Fruit fly (Drosophila melanogaster) whole organism, embryonic: ENCODE data around the gene Gpdh1.

ENCODE experiments used
- Ada2b ChIP-seq: fragments of 200-800 bp; sonication (Bioruptor generic); IDR thresholded peaks from 2 replicates; pipeline ENCODE4 v1.3.6; 2022; ENCODE audit warnings: missing biosample characterization, missing genetic modification characterization
- Bteb2 ChIP-seq: fragments of 200-800 bp; sonication (Bioruptor generic); optimal IDR thresholded peaks from 2 replicates; lab custom pipeline; 2016; ENCODE audit warnings: missing biosample characterization, missing genetic modification characterization
- CG10979 ChIP-seq: fragments of 200-800 bp; sonication (Bioruptor generic); optimal IDR thresholded peaks from 2 replicates; lab custom pipeline; 2018; ENCODE audit warnings: missing biosample characterization, mild to moderate bottlenecking, missing genetic modification characterization, moderate library complexity
- CG12659 ChIP-seq: fragments of 200-800 bp; sonication (Bioruptor generic); optimal IDR thresholded peaks from 3 replicates; lab custom pipeline; 2017; ENCODE audit warnings: mild to moderate bottlenecking, missing biosample characterization, missing genetic modification reagents, missing genetic modification characterization
- CG12769 ChIP-seq: fragments of 200-800 bp; sonication (Bioruptor generic); optimal IDR thresholded peaks from 2 replicates; lab custom pipeline; 2019; ENCODE audit warnings: missing biosample characterization, mild to moderate bottlenecking, missing genetic modification characterization, moderate library complexity
- CG14710 ChIP-seq: fragments of 200-800 bp; sonication (Bioruptor generic); optimal IDR thresholded peaks from 3 replicates; lab custom pipeline; 2019; ENCODE audit warnings: missing biosample characterization, mild to moderate bottlenecking, missing genetic modification characterization, moderate library complexity
- CG15479 ChIP-seq: fragments of 200-800 bp; sonication (Bioruptor generic); optimal IDR thresholded peaks from 3 replicates; lab custom pipeline; 2019; ENCODE audit warnings: missing biosample characterization, mild to moderate bottlenecking, missing genetic modification characterization, moderate library complexity
- CG16813 ChIP-seq: fragments of 200-800 bp; sonication (Bioruptor generic); IDR thresholded peaks from 3 replicates; pipeline ENCODE4 v1.3.6; 2022; ENCODE audit warnings: missing biosample characterization, missing genetic modification characterization; ENCODE audit not compliant: partially characterized antibody
- CG17359 ChIP-seq: fragments of 200-800 bp; sonication (Bioruptor generic); optimal IDR thresholded peaks from 3 replicates; lab custom pipeline; 2018; ENCODE audit warnings: missing biosample characterization, mild to moderate bottlenecking, missing genetic modification characterization, moderate library complexity
- CG18599 ChIP-seq: fragments of 200-800 bp; sonication (Bioruptor generic); optimal IDR thresholded peaks from 3 replicates; lab custom pipeline; 2017; ENCODE audit warnings: missing biosample characterization, missing genetic modification characterization, mild to moderate bottlenecking, moderate library complexity, missing genetic modification reagents
- CG18619 ChIP-seq: fragments of 200-800 bp; sonication (Bioruptor generic); optimal IDR thresholded peaks from 3 replicates; lab custom pipeline; 2017; ENCODE audit warnings: missing biosample characterization, mild to moderate bottlenecking, missing genetic modification characterization
- CG2120 ChIP-seq: fragments of 200-800 bp; sonication (Bioruptor generic); optimal IDR thresholded peaks from 3 replicates; lab custom pipeline; 2016; ENCODE audit warnings: missing biosample characterization, missing genetic modification characterization
- CG32772 ChIP-seq: fragments of 200-800 bp; sonication (Bioruptor generic); IDR thresholded peaks from 2 replicates; pipeline ENCODE4 v1.3.6; 2022; ENCODE audit warnings: missing biosample characterization, missing genetic modification characterization
- CG3281 ChIP-seq: fragments of 200-800 bp; sonication (Bioruptor generic); optimal IDR thresholded peaks from 3 replicates; lab custom pipeline; 2017; ENCODE audit warnings: missing biosample characterization, mild to moderate bottlenecking, missing genetic modification characterization
- CG4854 ChIP-seq: fragments of 200-800 bp; sonication (Bioruptor generic); optimal IDR thresholded peaks from 2 replicates; lab custom pipeline; 2016; ENCODE audit warnings: missing biosample characterization, missing genetic modification characterization, inconsistent platforms
- CG5245 ChIP-seq: fragments of 200-800 bp; sonication (Bioruptor generic); optimal IDR thresholded peaks from 3 replicates; lab custom pipeline; 2016; ENCODE audit warnings: missing biosample characterization, missing genetic modification characterization
- CG6175 ChIP-seq: fragments of 200-800 bp; sonication (Bioruptor generic); IDR thresholded peaks from 3 replicates; pipeline ENCODE4 v1.3.6; 2022; ENCODE audit warnings: missing biosample characterization, missing genetic modification characterization
- CG9817 ChIP-seq: fragments of 200-800 bp; sonication (Bioruptor generic); optimal IDR thresholded peaks from 2 replicates; lab custom pipeline; 2018; ENCODE audit warnings: missing biosample characterization, mild to moderate bottlenecking, missing genetic modification characterization, moderate library complexity
- CHES-1-like ChIP-seq: fragments of 200-800 bp; sonication (Bioruptor generic); optimal IDR thresholded peaks from 2 replicates; lab custom pipeline; 2016; ENCODE audit warnings: missing biosample characterization, missing genetic modification characterization
- D19A ChIP-seq: fragments of 200-800 bp; optimal IDR thresholded peaks from 3 replicates; lab custom pipeline; 2019; ENCODE audit warnings: missing biosample characterization, mild to moderate bottlenecking, missing genetic modification characterization, moderate library complexity
- Dip3 ChIP-seq: fragments of 200-800 bp; sonication (Bioruptor generic); optimal IDR thresholded peaks from 3 replicates; lab custom pipeline; 2016; ENCODE audit warnings: missing biosample characterization, missing genetic modification characterization
- Dll ChIP-seq: fragments of 200-800 bp; sonication (Bioruptor generic); IDR thresholded peaks from 4 replicates; pipeline ENCODE4 v1.3.6; 2022; ENCODE audit warnings: missing biosample characterization, missing genetic modification characterization; ENCODE audit not compliant: partially characterized antibody
- Drgx ChIP-seq: fragments of 200-800 bp; sonication (Bioruptor generic); IDR thresholded peaks from 2 replicates; pipeline ENCODE4 v1.3.6; 2022; ENCODE audit warnings: missing biosample characterization, missing genetic modification characterization
- E2f1 ChIP-seq: fragments of 200-800 bp; sonication (Bioruptor generic); IDR thresholded peaks from 2 replicates; pipeline ENCODE4 v1.3.6; 2022; ENCODE audit warnings: missing biosample characterization, missing genetic modification characterization
- Fer2 ChIP-seq: fragments of 200-800 bp; sonication (Bioruptor generic); optimal IDR thresholded peaks from 2 replicates; lab custom pipeline; 2018; ENCODE audit warnings: missing biosample characterization, mild to moderate bottlenecking, missing genetic modification characterization, moderate library complexity
- Med ChIP-seq: fragments of 200-800 bp; sonication (Bioruptor generic); peaks from one replicate; lab custom pipeline; 2016; ENCODE audit warnings: missing biosample characterization, missing genetic modification characterization, mild to moderate bottlenecking, inconsistent platforms, moderate library complexity
- Meics ChIP-seq: fragments of 200-800 bp; sonication (Bioruptor generic); optimal IDR thresholded peaks from 2 replicates; lab custom pipeline; 2017; ENCODE audit warnings: missing biosample characterization, mild to moderate bottlenecking, missing genetic modification characterization
- Ravus ChIP-seq: fragments of 200-800 bp; sonication (Bioruptor generic); IDR thresholded peaks from 2 replicates; pipeline ENCODE4 v1.3.6; 2022; ENCODE audit warnings: missing biosample characterization, missing genetic modification characterization
- Sox102F ChIP-seq: fragments of 200-800 bp; sonication (Bioruptor generic); optimal IDR thresholded peaks from 2 replicates; lab custom pipeline; 2018; ENCODE audit warnings: missing biosample characterization, mild to moderate bottlenecking, missing genetic modification characterization, moderate library complexity
- Stat92E ChIP-seq, 3 experiments: fragments of >200 bp in 2 of 3; fragments of 200-800 bp in 1 of 3; sonication (Bioruptor generic) in 1 of 3; optimal IDR thresholded peaks; 2 replicates each; lab custom pipeline; 2017 to 2019; ENCODE audit warnings: missing biosample characterization in 3 of 3, missing genetic modification characterization in 3 of 3, mild to moderate bottlenecking in 1 of 3, moderate library complexity in 1 of 3
- Tbp ChIP-seq: fragments of >200 bp; optimal IDR thresholded peaks from 2 replicates; lab custom pipeline; 2018; ENCODE audit warnings: missing biosample characterization, missing genetic modification characterization
- Xrp1 ChIP-seq: fragments of 200-800 bp; sonication (Bioruptor generic); IDR thresholded peaks from 2 replicates; pipeline ENCODE4 v1.3.6; 2022; ENCODE audit warnings: missing biosample characterization, missing genetic modification characterization
- bcd ChIP-seq: fragments of 200-800 bp; sonication (Bioruptor generic); optimal IDR thresholded peaks from 2 replicates; lab custom pipeline; 2017; ENCODE audit warnings: missing biosample characterization, mild to moderate bottlenecking, missing genetic modification characterization
- br ChIP-seq: fragments of >200 bp; optimal IDR thresholded peaks from 2 replicates; lab custom pipeline; 2017
- cad ChIP-seq: fragments of >200 bp; optimal IDR thresholded peaks from 2 replicates; lab custom pipeline; 2017; ENCODE audit warnings: missing biosample characterization, missing genetic modification characterization
- ci ChIP-seq: fragments of 200-800 bp; sonication (Bioruptor generic); IDR thresholded peaks from 3 replicates; pipeline ENCODE4 v1.3.6; 2022; ENCODE audit warnings: missing biosample characterization, missing genetic modification characterization
- dmrt99B ChIP-seq: fragments of 200-800 bp; sonication (Bioruptor generic); optimal IDR thresholded peaks from 2 replicates; lab custom pipeline; 2018; ENCODE audit warnings: missing biosample characterization, mild to moderate bottlenecking, missing genetic modification characterization, moderate library complexity
- ewg ChIP-seq: fragments of 200-800 bp; sonication (Bioruptor generic); optimal IDR thresholded peaks from 3 replicates; lab custom pipeline; 2017; ENCODE audit warnings: mild to moderate bottlenecking, missing biosample characterization, missing genetic modification reagents, missing genetic modification characterization
- fd3F ChIP-seq: fragments of 200-800 bp; sonication (Bioruptor generic); optimal IDR thresholded peaks from 2 replicates; lab custom pipeline; 2018; ENCODE audit warnings: missing biosample characterization, mild to moderate bottlenecking, missing genetic modification characterization, moderate library complexity
- gce ChIP-seq: fragments of 200-800 bp; sonication (Bioruptor generic); IDR thresholded peaks from 3 replicates; pipeline ENCODE4 v1.3.6; 2022; ENCODE audit warnings: missing biosample characterization, missing genetic modification characterization
- grn ChIP-seq: fragments of 200-800 bp; sonication (Bioruptor generic); optimal IDR thresholded peaks from 3 replicates; lab custom pipeline; 2017; ENCODE audit warnings: missing biosample characterization, missing genetic modification characterization
- jing ChIP-seq: fragments of 200-800 bp; sonication (Bioruptor generic); optimal IDR thresholded peaks from 2 replicates; lab custom pipeline; 2018; ENCODE audit warnings: missing biosample characterization, mild to moderate bottlenecking, missing genetic modification characterization
- kay ChIP-seq: fragments of 200-800 bp; sonication (Bioruptor generic); optimal IDR thresholded peaks from 2 replicates; lab custom pipeline; 2016; ENCODE audit warnings: missing biosample characterization, missing genetic modification characterization
- lab ChIP-seq: fragments of 200-800 bp; sonication (Bioruptor generic); optimal IDR thresholded peaks from 3 replicates; lab custom pipeline; 2017; ENCODE audit warnings: missing biosample characterization, missing genetic modification characterization, mild to moderate bottlenecking, moderate library complexity, missing genetic modification reagents
- odd ChIP-seq: fragments of 200-800 bp; sonication (Bioruptor generic); optimal IDR thresholded peaks from 2 replicates; lab custom pipeline; 2017; ENCODE audit warnings: missing biosample characterization, mild to moderate bottlenecking, missing genetic modification characterization
- pnt ChIP-seq: fragments of 200-800 bp; sonication (Bioruptor generic); optimal IDR thresholded peaks from 3 replicates; lab custom pipeline; 2016; ENCODE audit warnings: missing biosample characterization, missing genetic modification characterization
- ranshi ChIP-seq: fragments of 200-800 bp; sonication (Bioruptor generic); IDR thresholded peaks from 2 replicates; pipeline ENCODE4 v1.3.6; 2022; ENCODE audit warnings: missing biosample characterization, missing genetic modification characterization
- run ChIP-seq: fragments of 200-800 bp; sonication (Bioruptor generic); optimal IDR thresholded peaks from 3 replicates; lab custom pipeline; 2018; ENCODE audit warnings: missing biosample characterization, mild to moderate bottlenecking, missing genetic modification characterization
- slp2 ChIP-seq: fragments of 200-800 bp; sonication (Bioruptor generic); optimal IDR thresholded peaks from 2 replicates; lab custom pipeline; 2016; ENCODE audit warnings: missing biosample characterization, missing genetic modification characterization
- usp ChIP-seq: fragments of >200 bp; optimal IDR thresholded peaks from 2 replicates; lab custom pipeline; 2017; ENCODE audit warnings: missing biosample characterization, missing genetic modification characterization
- vvl ChIP-seq: fragments of 200-800 bp; sonication (Bioruptor generic); IDR thresholded peaks from 2 replicates; pipeline ENCODE4 v1.3.6; 2022; ENCODE audit warnings: missing biosample characterization, missing genetic modification characterization

Gpdh1 gene

DNA sequence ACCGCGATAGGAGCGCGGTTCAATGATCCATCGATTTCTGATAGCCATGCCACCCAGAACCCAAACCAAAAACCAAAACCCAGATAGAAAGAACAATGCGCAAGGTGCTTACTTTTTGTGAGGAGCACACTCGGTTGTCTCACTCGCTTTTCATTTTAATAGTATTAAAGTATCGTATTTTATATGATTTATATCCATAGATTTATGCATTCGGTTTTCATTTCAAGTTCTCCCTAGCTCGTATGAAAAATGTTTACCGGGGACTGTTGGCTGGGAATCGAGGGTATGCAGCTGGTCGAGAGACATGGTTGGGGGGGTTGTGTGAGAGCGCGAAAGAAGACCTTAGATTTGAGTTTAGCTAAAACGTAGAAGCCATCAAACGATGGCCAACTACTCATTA lies 28.6 kb downstream of the Gpdh1 start (continued):
- TF ChIP-seq CG12659 = no peak
- TF ChIP-seq bcd (GFP tag; lab: Kevin White, UChicago) = peak; percentile 29
- TF ChIP-seq CG4854 (GFP tag; lab: Kevin White, UChicago) = no peak
- TF ChIP-seq CG18619 = peak; percentile 19
- no peak for TF ChIP-seq br (lab: Kevin White, UChicago)
- no peak for TF ChIP-seq run (tag; lab: Kevin White, UChicago)
- TF ChIP-seq CG18599 (GFP tag; lab: Kevin White, UChicago) = peak; percentile 49
- TF ChIP-seq slp2 = no peak
- TF ChIP-seq Drgx = no peak
- peak; percentile 44 for TF ChIP-seq CG12769
- TF ChIP-seq ci (GFP tag; lab: Robert Waterston, UW) = no peak
- no peak for TF ChIP-seq Fer2 (tag; lab: Kevin White, UChicago)
- peak; percentile 14 for TF ChIP-seq ewg (GFP tag; lab: Kevin White, UChicago)
- TF ChIP-seq CG5245 (GFP tag; lab: Kevin White, UChicago) = no peak
- no peak for TF ChIP-seq CG15479 (GFP tag; lab: Kevin White, UChicago)
- TF ChIP-seq Tbp (GFP tag; lab: Kevin White, UChicago) = no peak
- TF ChIP-seq fd3F (GFP tag; lab: Kevin White, UChicago) = peak; percentile 42
- peak; percentile 12 for TF ChIP-seq Bteb2 (GFP tag; lab: Kevin White, UChicago)
- peak; percentile 4 for TF ChIP-seq CG3281 (GFP tag; lab: Kevin White, UChicago)
- TF ChIP-seq usp (GFP tag; lab: Kevin White, UChicago) = no peak
- peak; percentile 38; the same call in 1 of the 2 replicates for TF ChIP-seq E2f1 (GFP tag; lab: Robert Waterston, UW)
- peak; percentile 34 for TF ChIP-seq D19A
- peak; percentile 16 for TF ChIP-seq CG10979 (tag; lab: Kevin White, UChicago)
- TF ChIP-seq CG6175 (GFP tag; lab: Robert Waterston, UW) = no peak
- TF ChIP-seq Med (GFP tag; lab: Kevin White, UChicago) = peak; percentile 91
- TF ChIP-seq Sox102F (GFP tag; lab: Kevin White, UChicago) = peak; percentile 66
- TF ChIP-seq CG2120 (GFP tag; lab: Kevin White, UChicago) = peak; percentile 57
- TF ChIP-seq odd (GFP tag; lab: Kevin White, UChicago) = no peak
- no peak for TF ChIP-seq CG9817
- TF ChIP-seq Ravus (GFP tag; lab: Robert Waterston, UW) = no peak
- no peak for TF ChIP-seq jing (GFP tag; lab: Kevin White, UChicago)
- TF ChIP-seq Meics = no peak
- TF ChIP-seq grn (GFP tag; lab: Kevin White, UChicago) = no peak
- TF ChIP-seq CG14710 (tag; lab: Kevin White, UChicago) = no peak
- TF ChIP-seq ranshi (GFP tag; lab: Robert Waterston, UW) = peak; percentile 45; the same call in 1 of the 2 replicates
- TF ChIP-seq Stat92E (GFP tag; optimal IDR thresholded peaks at IDR 0.05; lab: Kevin White, UChicago) = no peak
- TF ChIP-seq cad = no peak
- TF ChIP-seq Ada2b = peak; percentile 35; the same call in 1 of the 2 replicates
- no peak for TF ChIP-seq CHES-1-like (GFP tag; lab: Kevin White, UChicago)
- TF ChIP-seq dmrt99B = peak; percentile 54
- 0 out of 3 replicates have a peak, but pooled peaks have one; percentile 12 for TF ChIP-seq gce (GFP tag; lab: Robert Waterston, UW)
- 0 out of 2 replicates have a peak, but pooled peaks have one; percentile 43 for TF ChIP-seq Xrp1 (GFP tag; lab: Robert Waterston, UW)
- no peak for TF ChIP-seq pnt (GFP tag; lab: Kevin White, UChicago)
- no peak for TF ChIP-seq CG32772 (GFP tag; lab: Robert Waterston, UW)
- TF ChIP-seq CG16813 (GFP tag; lab: Robert Waterston, UW) = no peak
- TF ChIP-seq kay (GFP tag; lab: Kevin White, UChicago) = no peak
- TF ChIP-seq Dll (GFP tag; lab: Robert Waterston, UW) = no peak
- TF ChIP-seq lab (GFP tag; lab: Kevin White, UChicago) = peak; percentile 63
- TF ChIP-seq vvl (GFP tag; lab: Robert Waterston, UW) = peak; percentile 42; the same call in 1 of the 2 replicates
- TF ChIP-seq Dip3 (GFP tag; lab: Kevin White, UChicago) = no peak
- peak; percentile 24 for TF ChIP-seq CG17359 (tag; lab: Kevin White, UChicago)
